Worm (Caenorhabditis elegans) whole organism, L3 larva: ENCODE results near the gene ddx-15.

ENCODE experiments used
- ama-1 ChIP-seq: fragments of 150-350 bp; optimal IDR thresholded peaks from 2 replicates; lab custom pipeline; 2018
- ceh-28 ChIP-seq: fragments of 150-350 bp; optimal IDR thresholded peaks from 2 replicates; lab custom pipeline; 2014; ENCODE audit warnings: missing biosample characterization, missing genetic modification reagents, missing genetic modification characterization
- ceh-82 ChIP-seq: fragments of 150-350 bp; optimal IDR thresholded peaks from 2 replicates; lab custom pipeline; 2014; ENCODE audit warnings: missing biosample characterization, missing genetic modification characterization
- ceh-9 ChIP-seq: sonication (generic microtip); optimal IDR thresholded peaks from 2 replicates; lab custom pipeline; 2018; ENCODE audit warnings: missing biosample characterization, missing genetic modification characterization
- daf-12 ChIP-seq: fragments of 150-350 bp; optimal IDR thresholded peaks from 2 replicates; lab custom pipeline; 2014; ENCODE audit warnings: missing biosample characterization, missing genetic modification reagents, missing genetic modification characterization
- egl-27 ChIP-seq: sonication (generic microtip); optimal IDR thresholded peaks from 4 replicates; lab custom pipeline; 2017; ENCODE audit warnings: missing biosample characterization, missing genetic modification reagents, missing genetic modification characterization
- egl-5 ChIP-seq: fragments of 150-350 bp; optimal IDR thresholded peaks from 2 replicates; lab custom pipeline; 2017; ENCODE audit warnings: missing biosample characterization, missing genetic modification reagents, missing genetic modification characterization, inconsistent platforms
- elt-1 ChIP-seq: fragments of 150-350 bp; optimal IDR thresholded peaks from 2 replicates; lab custom pipeline; 2014; ENCODE audit warnings: missing biosample characterization, missing genetic modification characterization
- elt-3 ChIP-seq, 3 experiments: fragments of 150-350 bp in 1 of 3; sonication (generic microtip) in 2 of 3; optimal IDR thresholded peaks; 2 replicates in 2 of 3; 4 replicates in 1 of 3; lab custom pipeline; 2014 to 2017; ENCODE audit warnings: missing biosample characterization in 3 of 3, missing genetic modification characterization in 3 of 3
- eor-1 ChIP-seq, 2 experiments: fragments of 150-350 bp; optimal IDR thresholded peaks; 2 replicates each; lab custom pipeline; 2014 to 2018; ENCODE audit warnings: missing biosample characterization in 2 of 2, missing genetic modification characterization in 2 of 2
- fkh-2 ChIP-seq: fragments of 150-350 bp; optimal IDR thresholded peaks from 2 replicates; lab custom pipeline; 2014; ENCODE audit warnings: missing biosample characterization, missing genetic modification reagents, missing genetic modification characterization
- jun-1 ChIP-seq: fragments of 150-350 bp; optimal IDR thresholded peaks from 2 replicates; lab custom pipeline; 2014; ENCODE audit warnings: missing biosample characterization, missing genetic modification reagents, missing genetic modification characterization
- lin-15B ChIP-seq: fragments of 150-350 bp; optimal IDR thresholded peaks from 2 replicates; lab custom pipeline; 2014; ENCODE audit warnings: missing biosample characterization, missing genetic modification characterization
- lin-39 ChIP-seq: fragments of 150-350 bp; optimal IDR thresholded peaks from 2 replicates; lab custom pipeline; 2018; ENCODE audit warnings: missing biosample characterization, missing genetic modification reagents, missing genetic modification characterization
- mdl-1 ChIP-seq: fragments of 150-350 bp; optimal IDR thresholded peaks from 2 replicates; lab custom pipeline; 2014; ENCODE audit warnings: missing biosample characterization, missing genetic modification characterization
- mml-1 ChIP-seq: fragments of 150-350 bp; sonication (generic microtip); optimal IDR thresholded peaks from 3 replicates; lab custom pipeline; 2014; ENCODE audit warnings: missing biosample characterization, missing genetic modification characterization
- nfya-1 ChIP-seq: sonication (generic microtip); optimal IDR thresholded peaks from 2 replicates; lab custom pipeline; 2017; ENCODE audit warnings: missing genetic modification characterization, mild to moderate bottlenecking, missing compliant biosample characterization, antibody characterized with exemption, moderate library complexity; ENCODE audit not compliant: insufficient read depth
- nhr-11 ChIP-seq: fragments of 150-350 bp; optimal IDR thresholded peaks from 2 replicates; lab custom pipeline; 2014; ENCODE audit warnings: missing biosample characterization, missing genetic modification characterization
- nhr-23 ChIP-seq: fragments of 150-350 bp; optimal IDR thresholded peaks from 2 replicates; lab custom pipeline; 2014; ENCODE audit warnings: missing biosample characterization, missing genetic modification reagents, missing genetic modification characterization
- nhr-43 ChIP-seq: sonication (generic microtip); optimal IDR thresholded peaks from 2 replicates; lab custom pipeline; 2016; ENCODE audit warnings: mild to moderate bottlenecking, missing genetic modification characterization, missing compliant biosample characterization; ENCODE audit not compliant: poor library complexity, severe bottlenecking
- nhr-67 ChIP-seq: fragments of 150-350 bp; optimal IDR thresholded peaks from 2 replicates; lab custom pipeline; 2014; ENCODE audit warnings: missing biosample characterization, missing genetic modification characterization
- nhr-76 ChIP-seq: fragments of 150-350 bp; sonication (generic microtip); optimal IDR thresholded peaks from 5 replicates; lab custom pipeline; 2014; ENCODE audit warnings: missing biosample characterization, missing genetic modification characterization
- nhr-77 ChIP-seq: fragments of 150-350 bp; optimal IDR thresholded peaks from 2 replicates; lab custom pipeline; 2014; ENCODE audit warnings: missing biosample characterization, missing genetic modification characterization
- pha-4 ChIP-seq: fragments of 150-350 bp; optimal IDR thresholded peaks from 2 replicates; lab custom pipeline; 2014; ENCODE audit warnings: missing biosample characterization, missing genetic modification reagents, missing genetic modification characterization
- pqm-1 ChIP-seq: fragments of 150-350 bp; optimal IDR thresholded peaks from 2 replicates; lab custom pipeline; 2017; ENCODE audit warnings: missing biosample characterization, missing genetic modification characterization, inconsistent platforms
- skn-1 ChIP-seq: fragments of 150-350 bp; optimal IDR thresholded peaks from 2 replicates; lab custom pipeline; 2014; ENCODE audit warnings: missing biosample characterization, missing genetic modification characterization
- snpc-4 ChIP-seq: fragments of 150-350 bp; optimal IDR thresholded peaks from 2 replicates; lab custom pipeline; 2014; ENCODE audit warnings: missing biosample characterization, missing genetic modification characterization
- tbx-2 ChIP-seq: sonication (generic microtip); optimal IDR thresholded peaks from 2 replicates; lab custom pipeline; 2016; ENCODE audit warnings: mild to moderate bottlenecking, missing genetic modification characterization, missing compliant biosample characterization
- unc-62 ChIP-seq: fragments of 150-350 bp; sonication (generic microtip); optimal IDR thresholded peaks from 4 replicates; lab custom pipeline; 2014; ENCODE audit warnings: missing biosample characterization, missing genetic modification reagents, missing genetic modification characterization
- zag-1 ChIP-seq: fragments of 150-350 bp; optimal IDR thresholded peaks from 2 replicates; lab custom pipeline; 2014; ENCODE audit warnings: missing biosample characterization, missing genetic modification characterization
- ztf-11 ChIP-seq: fragments of 150-350 bp; optimal IDR thresholded peaks from 2 replicates; lab custom pipeline; 2014; ENCODE audit warnings: missing biosample characterization, missing genetic modification characterization
- ztf-4 ChIP-seq: fragments of 150-350 bp; optimal IDR thresholded peaks from 2 replicates; lab custom pipeline; 2014; ENCODE audit warnings: missing biosample characterization, missing genetic modification characterization

The ddx-15 gene

DNA sequence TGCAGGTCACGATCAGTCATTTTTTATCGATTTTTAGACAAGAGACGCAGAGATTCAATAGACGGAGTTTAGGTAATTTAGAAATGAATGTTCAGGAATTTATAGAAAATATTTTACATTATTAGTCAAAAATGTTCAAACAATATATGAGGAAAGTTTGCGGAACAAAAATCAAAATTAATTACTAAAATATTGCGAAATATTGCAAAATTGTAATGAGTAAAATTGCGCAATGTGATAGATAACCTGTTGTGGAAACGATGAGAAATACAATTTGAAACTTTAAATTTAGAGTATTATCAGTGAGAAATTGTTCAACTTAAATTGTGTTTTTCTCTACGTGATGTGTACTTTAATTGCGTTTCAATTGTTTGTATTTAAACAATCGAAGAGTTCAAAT lies 10.5 kb downstream of the ddx-15 start, which contains the start of gene F56D2.5:
Gene F56D2.5, minus strand, starts transcription at position 371 of the 400 bp plus-strand sequence.
- TF ChIP-seq ztf-11 (no peak), zag-1 (tag; lab: Kevin White, UChicago) (no peak), ceh-82 (tag; lab: Kevin White, UChicago) (no peak), ceh-28 (tag; lab: Kevin White, UChicago) (peak; percentile 69)

DNA sequence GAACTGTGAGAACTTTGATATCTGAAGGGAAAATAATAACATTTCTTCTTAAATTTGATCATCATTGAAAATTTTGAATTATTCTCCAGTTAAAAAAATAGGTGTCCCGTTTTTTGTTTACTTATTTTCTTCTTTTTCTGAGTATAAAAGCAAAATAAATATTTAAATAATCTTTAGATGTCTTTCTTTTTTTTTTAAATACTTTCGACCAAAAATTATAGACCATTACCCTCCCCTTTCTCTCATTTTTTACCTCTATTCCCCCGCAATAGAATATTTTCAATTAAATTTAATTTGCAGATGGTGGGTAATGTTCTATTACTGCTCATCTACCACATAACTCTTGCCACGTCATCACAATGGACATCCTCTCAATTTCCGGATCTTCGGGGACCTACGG lies 17.8 kb downstream of the ddx-15 start, which contains the start of gene molo-1:
Gene molo-1, plus strand, starts transcription at position 301 of the 400 bp plus-strand sequence.
- no peak for TF ChIP-seq nfya-1
- TF ChIP-seq jun-1 (tag; lab: Kevin White, UChicago): no peak
- no peak for TF ChIP-seq elt-1 (tag; lab: Kevin White, UChicago)

DNA sequence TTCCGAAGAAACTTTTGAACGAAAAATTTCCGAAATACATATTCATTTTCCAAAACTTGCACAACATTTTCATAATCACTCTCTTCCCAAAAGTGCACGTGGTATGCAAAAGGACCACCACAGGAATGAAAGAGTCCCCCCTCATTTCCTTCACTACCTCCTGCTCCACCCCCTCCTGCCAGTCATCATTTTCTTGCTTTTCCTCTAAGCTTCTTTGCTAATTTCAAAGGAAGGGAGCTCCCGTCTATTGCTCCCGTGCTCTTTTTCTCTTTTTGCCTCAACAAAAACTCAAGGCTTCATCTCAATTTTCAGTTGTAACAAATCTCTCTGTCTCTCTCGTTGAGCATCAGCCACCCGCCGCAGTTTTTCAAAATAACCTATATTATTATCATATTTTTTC lies 18.7 kb downstream of the ddx-15 start:
- TF ChIP-seq eor-1 (tag; optimal IDR thresholded peaks at IDR 0.05; lab: Kevin White, UChicago) (no peak), nfya-1 (peak; percentile 16)

DNA sequence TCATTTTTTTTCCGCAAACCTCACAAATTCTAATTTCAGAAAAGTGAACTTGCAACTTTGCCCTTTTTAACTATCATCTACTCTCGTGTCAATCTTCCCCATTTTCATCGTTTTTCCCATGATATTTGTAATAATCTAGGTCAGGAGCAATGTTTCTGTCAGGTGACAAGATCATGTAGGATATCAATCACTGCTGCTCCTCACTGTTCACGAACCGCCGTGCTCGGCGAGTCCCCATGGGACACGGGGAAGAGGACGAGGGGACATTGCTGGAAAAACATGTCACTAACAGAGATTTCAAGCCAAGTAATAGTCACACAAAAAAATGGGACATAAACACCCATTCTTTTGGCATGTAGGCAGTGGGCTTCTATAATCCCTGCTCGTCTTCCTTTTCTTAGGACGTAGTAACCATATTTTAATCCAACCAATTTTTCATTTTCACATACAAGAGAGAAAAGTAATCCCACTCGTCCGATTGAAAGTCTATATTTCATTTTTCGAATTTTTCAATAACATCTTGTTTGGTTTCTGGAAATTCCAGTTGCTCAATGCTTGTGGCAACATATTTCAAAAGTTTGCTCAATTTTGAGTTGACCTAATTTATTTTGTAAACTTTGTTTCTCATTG lies 20.6 kb downstream of the ddx-15 start:
- TF ChIP-seq lin-39 (tag; lab: Kevin White, UChicago) (peak; percentile 36), unc-62 (GFP tag; lab: Kevin White, UChicago) (no peak), nfya-1 (peak; percentile 10), nhr-11 (tag; lab: Kevin White, UChicago) (no peak), ztf-11 (no peak)

DNA sequence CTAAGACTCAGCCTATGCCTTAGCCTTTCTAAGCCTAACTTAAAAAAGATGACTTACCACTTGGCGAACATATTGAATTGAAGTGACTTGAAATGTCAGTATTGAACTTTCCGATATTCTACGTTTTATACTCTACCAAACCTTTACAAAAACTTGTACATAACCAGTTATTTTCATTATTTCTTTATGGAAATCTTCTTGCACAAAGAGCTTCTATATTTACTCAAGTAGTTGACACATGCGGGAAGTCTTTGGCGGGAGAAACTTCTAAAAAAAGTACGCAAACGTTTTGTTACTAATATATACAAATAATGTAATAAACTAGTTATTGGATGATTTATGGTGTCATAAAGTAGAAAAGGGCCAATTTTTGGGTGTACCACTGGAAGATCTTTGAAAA lies 22.8 kb downstream of the ddx-15 start, which contains the start of gene nspb-12:
Gene nspb-12, minus strand, starts transcription at position 101 of the 400 bp plus-strand sequence.
- no peak for TF ChIP-seq mml-1 (tag; lab: Kevin White, UChicago)
- no peak for TF ChIP-seq ama-1 (lab: Kevin White, UChicago)
- TF ChIP-seq tbx-2: no peak
- TF ChIP-seq nhr-23: no peak
- TF ChIP-seq elt-1 (tag; lab: Kevin White, UChicago): no peak
- no peak for TF ChIP-seq ceh-82 (tag; lab: Kevin White, UChicago)
- TF ChIP-seq pha-4 (tag; lab: Kevin White, UChicago): no peak
- no peak for TF ChIP-seq nhr-43 (tag; lab: Kevin White, UChicago)
- no peak for TF ChIP-seq ceh-9
- TF ChIP-seq daf-12: no peak
- no peak for TF ChIP-seq skn-1 (tag; lab: Kevin White, UChicago)
- no peak for TF ChIP-seq zag-1 (tag; lab: Kevin White, UChicago)
- TF ChIP-seq jun-1 (tag; lab: Kevin White, UChicago): no peak
- no peak for TF ChIP-seq nhr-76 (tag; lab: Kevin White, UChicago)
- no peak for TF ChIP-seq pqm-1 (tag; lab: Kevin White, UChicago)

DNA sequence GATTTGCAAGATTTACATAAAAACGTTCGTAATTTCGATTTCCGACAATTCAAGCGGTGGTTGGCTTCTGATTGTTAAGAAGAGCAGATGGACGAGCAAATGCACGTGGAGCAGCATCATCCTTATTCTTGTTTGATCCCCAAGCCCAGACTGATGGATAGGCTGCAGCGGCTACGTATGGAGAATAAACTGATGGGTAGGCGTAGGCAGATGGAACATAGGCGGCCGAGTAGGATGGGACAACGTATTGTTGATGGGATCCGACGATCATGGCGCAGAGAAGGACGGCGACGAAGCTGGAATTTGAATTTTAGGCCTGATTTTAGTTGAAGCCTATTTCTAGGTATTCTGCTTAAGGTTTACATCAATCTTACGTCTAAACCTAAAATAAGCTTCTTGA lies 23.3 kb downstream of the ddx-15 start:
- TF ChIP-seq snpc-4 (tag; lab: Kevin White, UChicago) (no peak), mml-1 (tag; lab: Kevin White, UChicago) (no peak), mdl-1 (tag; lab: Kevin White, UChicago) (no peak), jun-1 (tag; lab: Kevin White, UChicago) (no peak), ztf-4 (tag; lab: Kevin White, UChicago) (no peak), elt-1 (tag; lab: Kevin White, UChicago) (no peak), elt-3 (tag; optimal IDR thresholded peaks at IDR 0.05; lab: Kevin White, UChicago) (no peak), lin-15B (tag; lab: Kevin White, UChicago) (no peak), daf-12 (no peak), nfya-1 (no peak), pha-4 (tag; lab: Kevin White, UChicago) (no peak), fkh-2 (tag; lab: Kevin White, UChicago) (no peak), egl-5 (tag; lab: Kevin White, UChicago) (no peak), nhr-67 (no peak), nhr-77 (tag; lab: Kevin White, UChicago) (no peak), eor-1 (tag; optimal IDR thresholded peaks at IDR 0.05; lab: Kevin White, UChicago) (no peak), skn-1 (tag; lab: Kevin White, UChicago) (no peak), ceh-9 (no peak), egl-27 (tag; lab: Kevin White, UChicago) (no peak)
